Fruit fly (Drosophila melanogaster) whole organism, prepupa: ENCODE data around the gene sqz.

Experiments
- Blimp-1 ChIP-seq: fragments of 200-800 bp; sonication (Bioruptor generic); optimal IDR thresholded peaks from 3 replicates; lab custom pipeline; 2017; ENCODE audit warnings: missing biosample characterization, missing genetic modification characterization, mild to moderate bottlenecking, moderate library complexity, missing genetic modification reagents
- CG10669 ChIP-seq: fragments of 200-800 bp; sonication (Bioruptor generic); optimal IDR thresholded peaks from 3 replicates; lab custom pipeline; 2018; ENCODE audit warnings: missing biosample characterization, mild to moderate bottlenecking, missing genetic modification characterization, moderate library complexity
- CG11294 ChIP-seq: fragments of 200-800 bp; sonication (Bioruptor generic); IDR thresholded peaks from 2 replicates; pipeline ENCODE4 v1.3.6; 2022; ENCODE audit warnings: missing biosample characterization, missing genetic modification characterization
- CG11762 ChIP-seq: fragments of 200-800 bp; sonication (Bioruptor generic); optimal IDR thresholded peaks from 3 replicates; lab custom pipeline; 2016; ENCODE audit warnings: missing biosample characterization, missing genetic modification characterization; ENCODE audit not compliant: insufficient read depth
- CG11902 ChIP-seq: fragments of 200-800 bp; sonication (Bioruptor generic); optimal IDR thresholded peaks from 3 replicates; lab custom pipeline; 2016; ENCODE audit warnings: missing biosample characterization, missing genetic modification characterization
- CG16779 ChIP-seq: fragments of 200-800 bp; sonication (Bioruptor generic); optimal IDR thresholded peaks from 3 replicates; lab custom pipeline; 2017; ENCODE audit warnings: missing biosample characterization, mild to moderate bottlenecking, missing genetic modification characterization
- CG34406 ChIP-seq: fragments of 200-800 bp; sonication (Bioruptor generic); optimal IDR thresholded peaks from 3 replicates; lab custom pipeline; 2016; ENCODE audit warnings: missing biosample characterization, missing genetic modification characterization
- CG4318 ChIP-seq: fragments of 200-800 bp; sonication (Bioruptor generic); optimal IDR thresholded peaks from 3 replicates; lab custom pipeline; 2017; ENCODE audit warnings: missing biosample characterization, mild to moderate bottlenecking, missing genetic modification characterization
- CG6163 ChIP-seq: fragments of 200-800 bp; sonication (Bioruptor generic); IDR thresholded peaks from 3 replicates; pipeline ENCODE4 v1.3.6; 2022; ENCODE audit warnings: missing biosample characterization, missing genetic modification characterization
- CG6276 ChIP-seq: fragments of 200-800 bp; sonication (Bioruptor generic); optimal IDR thresholded peaks from 2 replicates; lab custom pipeline; 2017; ENCODE audit warnings: missing biosample characterization, mild to moderate bottlenecking, missing genetic modification characterization
- CG6792 ChIP-seq: fragments of 200-800 bp; sonication (Bioruptor generic); optimal IDR thresholded peaks from 3 replicates; lab custom pipeline; 2016; ENCODE audit warnings: missing biosample characterization, missing genetic modification characterization
- CG6854 ChIP-seq: fragments of 200-800 bp; sonication (Bioruptor generic); optimal IDR thresholded peaks from 2 replicates; lab custom pipeline; 2017; ENCODE audit warnings: missing biosample characterization, mild to moderate bottlenecking, missing genetic modification characterization
- CG7368 ChIP-seq: fragments of 200-800 bp; sonication (Bioruptor generic); optimal IDR thresholded peaks from 3 replicates; lab custom pipeline; 2016; ENCODE audit warnings: missing biosample characterization, missing genetic modification characterization
- CG8632 ChIP-seq: fragments of 200-800 bp; sonication (Bioruptor generic); optimal IDR thresholded peaks from 3 replicates; lab custom pipeline; 2016; ENCODE audit warnings: missing biosample characterization, missing genetic modification characterization
- Eip78C ChIP-seq: fragments of 200-800 bp; sonication (Bioruptor generic); peaks from one replicate; lab custom pipeline; 2016; ENCODE audit warnings: missing biosample characterization, missing genetic modification characterization
- Eip93F ChIP-seq: fragments of 200-800 bp; sonication (Bioruptor generic); optimal IDR thresholded peaks from 2 replicates; lab custom pipeline; 2016; ENCODE audit warnings: missing biosample characterization, mild to moderate bottlenecking, missing genetic modification characterization
- Ets21C ChIP-seq: fragments of 200-800 bp; sonication (Bioruptor generic); optimal IDR thresholded peaks from 3 replicates; lab custom pipeline; 2016; ENCODE audit warnings: missing biosample characterization, missing genetic modification characterization
- Gug ChIP-seq: fragments of 200-800 bp; sonication (Bioruptor generic); IDR thresholded peaks from 2 replicates; pipeline ENCODE4 v1.3.6; 2022; ENCODE audit warnings: missing biosample characterization, missing genetic modification characterization
- Hr38 ChIP-seq: sonication (Bioruptor generic); optimal IDR thresholded peaks from 2 replicates; lab custom pipeline; 2016; ENCODE audit warnings: missing biosample characterization, missing genetic modification characterization
- Hr39 ChIP-seq: fragments of 200-800 bp; sonication (Bioruptor generic); optimal IDR thresholded peaks from 2 replicates; lab custom pipeline; 2016; ENCODE audit warnings: missing biosample characterization, missing genetic modification characterization
- Lpt ChIP-seq: fragments of 200-800 bp; sonication (Bioruptor generic); optimal IDR thresholded peaks from 3 replicates; lab custom pipeline; 2016; ENCODE audit warnings: missing biosample characterization, missing genetic modification characterization
- Smox ChIP-seq: fragments of 200-800 bp; sonication (Bioruptor generic); optimal IDR thresholded peaks from 3 replicates; lab custom pipeline; 2016; ENCODE audit warnings: missing biosample characterization, missing genetic modification characterization
- Sox102F ChIP-seq: fragments of 200-800 bp; sonication (Bioruptor generic); optimal IDR thresholded peaks from 2 replicates; lab custom pipeline; 2016; ENCODE audit warnings: missing biosample characterization, mild to moderate bottlenecking, missing genetic modification characterization
- Sox14 ChIP-seq: fragments of 200-800 bp; sonication (Bioruptor generic); optimal IDR thresholded peaks from 3 replicates; lab custom pipeline; 2016; ENCODE audit warnings: missing biosample characterization, missing genetic modification characterization
- Sox15 ChIP-seq: fragments of 200-800 bp; sonication (Bioruptor generic); optimal IDR thresholded peaks from 3 replicates; lab custom pipeline; 2016; ENCODE audit warnings: missing biosample characterization, missing genetic modification characterization
- achi ChIP-seq: fragments of 200-800 bp; sonication (Bioruptor generic); optimal IDR thresholded peaks from 3 replicates; lab custom pipeline; 2016; ENCODE audit warnings: missing biosample characterization, missing genetic modification characterization
- acj6 ChIP-seq: fragments of 200-800 bp; sonication (Bioruptor generic); optimal IDR thresholded peaks from 3 replicates; lab custom pipeline; 2016; ENCODE audit warnings: missing biosample characterization, missing genetic modification characterization
- cyc ChIP-seq: fragments of 200-800 bp; sonication (Bioruptor generic); optimal IDR thresholded peaks from 3 replicates; lab custom pipeline; 2016; ENCODE audit warnings: missing biosample characterization, missing genetic modification characterization
- dsx ChIP-seq: fragments of 200-800 bp; optimal IDR thresholded peaks from 3 replicates; lab custom pipeline; 2019; ENCODE audit warnings: missing biosample characterization, mild to moderate bottlenecking, missing genetic modification characterization, moderate library complexity; ENCODE audit not compliant: poor library complexity, severe bottlenecking
- eg ChIP-seq: fragments of 200-800 bp; sonication (Bioruptor generic); IDR thresholded peaks from 3 replicates; pipeline ENCODE4 v1.3.6; 2022; ENCODE audit warnings: missing biosample characterization, missing genetic modification characterization
- esn ChIP-seq: fragments of 200-800 bp; sonication (Bioruptor generic); optimal IDR thresholded peaks from 2 replicates; lab custom pipeline; 2016; ENCODE audit warnings: missing biosample characterization, mild to moderate bottlenecking, missing genetic modification characterization, moderate library complexity
- fd85E ChIP-seq: fragments of 200-800 bp; sonication (Bioruptor generic); optimal IDR thresholded peaks from 3 replicates; lab custom pipeline; 2016; ENCODE audit warnings: missing biosample characterization, missing genetic modification characterization
- fkh ChIP-seq: fragments of 200-800 bp; sonication (Bioruptor generic); optimal IDR thresholded peaks from 3 replicates; lab custom pipeline; 2017; ENCODE audit warnings: missing biosample characterization, mild to moderate bottlenecking, missing genetic modification characterization, moderate library complexity
- lz ChIP-seq: fragments of 200-800 bp; sonication (Bioruptor generic); optimal IDR thresholded peaks from 3 replicates; lab custom pipeline; 2016; ENCODE audit warnings: missing biosample characterization, missing genetic modification characterization
- net ChIP-seq: fragments of 200-800 bp; sonication (Bioruptor generic); optimal IDR thresholded peaks from 3 replicates; lab custom pipeline; 2016; ENCODE audit warnings: missing biosample characterization, missing genetic modification characterization
- pdm3 ChIP-seq: fragments of 200-800 bp; sonication (Bioruptor generic); optimal IDR thresholded peaks from 3 replicates; lab custom pipeline; 2016; ENCODE audit warnings: missing biosample characterization, missing genetic modification characterization
- ss ChIP-seq, 2 experiments: fragments of 200-800 bp; sonication (Bioruptor generic); optimal IDR thresholded peaks; 2 replicates in 1 of 2; 3 replicates in 1 of 2; lab custom pipeline; 2017 to 2018; ENCODE audit warnings: mild to moderate bottlenecking in 2 of 2, missing biosample characterization in 2 of 2, missing genetic modification characterization in 2 of 2, moderate library complexity in 1 of 2
- svp ChIP-seq: fragments of 200-800 bp; sonication (Bioruptor generic); peaks from one replicate; lab custom pipeline; 2016; ENCODE audit warnings: missing biosample characterization, missing genetic modification characterization

sqz gene

DNA sequence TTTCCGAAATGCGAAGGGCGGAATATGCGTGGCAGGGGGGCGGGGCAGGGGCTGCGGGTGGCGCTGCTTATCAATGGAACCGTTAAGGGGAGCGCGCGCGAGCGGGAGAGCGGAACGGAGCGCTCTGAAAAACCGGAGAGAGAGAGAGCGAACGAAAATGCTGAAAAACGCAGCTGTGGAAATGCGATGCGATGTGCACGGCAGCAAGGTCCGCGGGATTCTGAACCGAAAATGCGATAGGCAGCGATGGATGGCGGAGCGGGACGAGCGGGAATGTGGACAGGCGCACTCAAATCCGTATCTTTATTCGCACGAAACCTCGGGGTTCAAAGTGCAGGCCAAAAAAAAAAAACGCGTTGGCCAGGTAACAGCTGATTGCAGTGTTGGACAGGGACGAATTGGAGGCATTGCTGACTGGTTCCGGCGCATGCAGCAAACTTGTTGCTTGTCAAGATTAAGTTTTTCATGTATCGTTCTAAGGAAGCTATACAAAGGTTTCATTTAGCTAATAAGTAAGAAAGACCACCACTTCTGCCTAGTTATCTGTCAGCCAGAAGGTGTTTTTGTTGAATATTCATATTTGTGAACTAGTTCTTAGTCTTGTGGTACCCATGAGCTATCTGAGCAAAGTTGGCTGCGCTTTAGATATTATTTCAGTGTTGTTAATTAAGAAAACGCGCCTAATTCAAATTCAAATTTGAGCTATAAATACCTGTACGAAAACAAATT is 16.3 kb upstream of the sqz start, which contains the start of gene Ppcs (continued):
- TF ChIP-seq Sox102F (GFP tag; lab: Kevin White, UChicago) (peak; percentile 56), achi (peak; percentile 76), Hr38 (no peak), eg (GFP tag; lab: Robert Waterston, UW) (peak; percentile 71), CG11294 (GFP tag; lab: Robert Waterston, UW) (peak; percentile 7; the same call in 1 of the 2 replicates), Lpt (GFP tag; lab: Kevin White, UChicago) (peak; percentile 57), Hr39 (GFP tag; lab: Kevin White, UChicago) (peak; percentile 55), fd85E (GFP tag; lab: Kevin White, UChicago) (peak; percentile 77), pdm3 (GFP tag; lab: Kevin White, UChicago) (peak; percentile 65), dsx (GFP tag; lab: Kevin White, UChicago) (peak; percentile 59), Sox14 (GFP tag; lab: Kevin White, UChicago) (peak; percentile 62), CG7368 (GFP tag; lab: Kevin White, UChicago) (peak; percentile 75), CG16779 (tag; lab: Kevin White, UChicago) (peak; percentile 91), Sox15 (GFP tag; lab: Kevin White, UChicago) (no peak), CG8632 (peak; percentile 46), svp (peak; percentile 99), net (peak; percentile 90), Blimp-1 (GFP tag; lab: Kevin White, UChicago) (peak; percentile 58), Eip78C (GFP tag; lab: Kevin White, UChicago) (peak; percentile 91), CG6163 (GFP tag; lab: Robert Waterston, UW) (peak; percentile 63; the same call in 2 of the 3 replicates), CG34406 (peak; percentile 40), Gug (GFP tag; lab: Robert Waterston, UW) (0 out of 2 replicates have a peak, but pooled peaks have one; percentile 17), cyc (GFP tag; lab: Kevin White, UChicago) (peak; percentile 57), fkh (GFP tag; lab: Kevin White, UChicago) (peak; percentile 51), Eip93F (GFP tag; lab: Kevin White, UChicago) (peak; percentile 56), CG10669 (GFP tag; lab: Kevin White, UChicago) (peak; percentile 59), CG11762 (GFP tag; lab: Kevin White, UChicago) (peak; percentile 66), lz (GFP tag; lab: Kevin White, UChicago) (peak; percentile 48), CG11902 (no peak)

DNA sequence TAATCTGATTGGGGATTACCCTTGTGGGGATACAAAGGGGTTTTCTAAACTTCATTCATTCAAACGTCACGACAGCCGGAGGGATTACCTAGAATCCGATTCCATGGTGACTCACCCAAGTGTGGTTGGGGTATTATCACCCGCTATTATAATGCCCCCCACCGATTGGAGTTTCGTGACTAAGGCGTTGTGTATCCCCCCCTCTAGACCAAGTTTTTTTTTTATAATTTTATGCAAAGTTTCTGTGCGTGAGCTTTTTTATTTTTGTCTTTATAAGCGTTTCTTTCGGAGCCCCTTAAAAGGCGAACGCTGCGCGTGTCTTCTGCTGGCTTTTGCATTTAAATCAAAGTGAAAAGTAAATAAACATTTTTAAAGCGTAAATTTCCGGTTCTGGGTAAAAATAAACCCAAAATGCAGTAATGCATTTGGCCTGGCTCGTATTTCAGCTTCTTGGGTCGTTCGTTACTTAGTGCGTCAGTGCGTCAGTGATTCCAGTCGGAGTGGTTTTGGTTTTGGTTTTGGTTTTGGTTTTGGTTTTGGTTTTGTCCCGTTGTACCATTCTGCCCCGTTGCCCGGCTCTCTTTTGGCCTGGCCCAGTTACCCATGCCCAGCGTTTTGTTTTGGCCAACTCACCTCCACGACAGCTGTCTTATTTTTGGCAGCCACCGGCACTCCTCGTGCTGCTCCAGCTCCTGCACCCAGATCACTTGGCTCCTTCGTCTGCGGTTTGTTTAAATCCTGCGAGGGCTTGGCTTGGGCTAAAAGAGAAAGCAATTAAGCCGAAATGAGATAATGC is 13.0 kb upstream of the sqz start:
- no peak for TF ChIP-seq CG34406
- TF ChIP-seq CG6792: no peak
- TF ChIP-seq Smox: no peak
- peak; percentile 63 for TF ChIP-seq Blimp-1 (GFP tag; lab: Kevin White, UChicago)
- peak; percentile 58 for TF ChIP-seq Eip78C (GFP tag; lab: Kevin White, UChicago)
- TF ChIP-seq CG7368 (GFP tag; lab: Kevin White, UChicago): no peak
- TF ChIP-seq Gug (GFP tag; lab: Robert Waterston, UW): no peak
- peak; percentile 78 for TF ChIP-seq CG6854 (GFP tag; lab: Kevin White, UChicago)
- TF ChIP-seq esn: no peak
- TF ChIP-seq ss (GFP tag; optimal IDR thresholded peaks at IDR 0.05; lab: Kevin White, UChicago): peak in 1 of 2 experiments; percentile 31
- no peak for TF ChIP-seq svp
- no peak for TF ChIP-seq CG4318
- no peak for TF ChIP-seq CG6163 (GFP tag; lab: Robert Waterston, UW)
- TF ChIP-seq eg (GFP tag; lab: Robert Waterston, UW): no peak
- TF ChIP-seq acj6 (GFP tag; lab: Kevin White, UChicago): no peak
- no peak for TF ChIP-seq Ets21C (GFP tag; lab: Kevin White, UChicago)
- no peak for TF ChIP-seq Hr38
- TF ChIP-seq CG6276 (GFP tag; lab: Kevin White, UChicago): no peak
- no peak for TF ChIP-seq achi
- TF ChIP-seq dsx (GFP tag; lab: Kevin White, UChicago): no peak
